Fruit fly (Drosophila melanogaster) whole organism, embryonic: Measurements from ENCODE around the gene Sdhaf3.

Source experiments
- Adf1 ChIP-seq: fragments of 200-800 bp; sonication (Bioruptor generic); IDR thresholded peaks from 2 replicates; pipeline ENCODE4 v1.3.6; 2022; ENCODE audit warnings: missing biosample characterization, missing genetic modification characterization
- Asciz ChIP-seq: fragments of 200-800 bp; sonication (Bioruptor generic); optimal IDR thresholded peaks from 2 replicates; lab custom pipeline; 2017; ENCODE audit warnings: missing biosample characterization, mild to moderate bottlenecking, missing genetic modification characterization, missing genetic modification reagents
- Bteb2 ChIP-seq: fragments of 200-800 bp; sonication (Bioruptor generic); optimal IDR thresholded peaks from 2 replicates; lab custom pipeline; 2016; ENCODE audit warnings: missing biosample characterization, missing genetic modification characterization
- CG10654 ChIP-seq: fragments of 200-800 bp; sonication (Bioruptor generic); optimal IDR thresholded peaks from 2 replicates; lab custom pipeline; 2016; ENCODE audit warnings: missing biosample characterization, missing genetic modification characterization
- CG12659 ChIP-seq: fragments of 200-800 bp; sonication (Bioruptor generic); optimal IDR thresholded peaks from 3 replicates; lab custom pipeline; 2017; ENCODE audit warnings: mild to moderate bottlenecking, missing biosample characterization, missing genetic modification reagents, missing genetic modification characterization
- CG13123 ChIP-seq: fragments of 200-800 bp; sonication (Bioruptor generic); optimal IDR thresholded peaks from 2 replicates; lab custom pipeline; 2016; ENCODE audit warnings: missing biosample characterization, missing genetic modification characterization
- CG13775 ChIP-seq: fragments of 200-800 bp; sonication (Bioruptor generic); optimal IDR thresholded peaks from 3 replicates; lab custom pipeline; 2017; ENCODE audit warnings: missing biosample characterization, mild to moderate bottlenecking, missing genetic modification characterization
- CG15479 ChIP-seq: fragments of 200-800 bp; sonication (Bioruptor generic); optimal IDR thresholded peaks from 3 replicates; lab custom pipeline; 2019; ENCODE audit warnings: missing biosample characterization, mild to moderate bottlenecking, missing genetic modification characterization, moderate library complexity
- CG16813 ChIP-seq: fragments of 200-800 bp; sonication (Bioruptor generic); IDR thresholded peaks from 3 replicates; pipeline ENCODE4 v1.3.6; 2022; ENCODE audit warnings: missing biosample characterization, missing genetic modification characterization; ENCODE audit not compliant: partially characterized antibody
- CG16815 ChIP-seq: fragments of 200-800 bp; sonication (Bioruptor generic); optimal IDR thresholded peaks from 3 replicates; lab custom pipeline; 2017; ENCODE audit warnings: missing biosample characterization, mild to moderate bottlenecking, missing genetic modification characterization
- CG16863 ChIP-seq: fragments of 200-800 bp; sonication (Bioruptor generic); optimal IDR thresholded peaks from 3 replicates; lab custom pipeline; 2016; ENCODE audit warnings: missing biosample characterization, missing genetic modification characterization
- CG18599 ChIP-seq: fragments of 200-800 bp; sonication (Bioruptor generic); optimal IDR thresholded peaks from 3 replicates; lab custom pipeline; 2017; ENCODE audit warnings: missing biosample characterization, missing genetic modification characterization, mild to moderate bottlenecking, moderate library complexity, missing genetic modification reagents
- CG2116 ChIP-seq: fragments of 200-800 bp; sonication (Bioruptor generic); optimal IDR thresholded peaks from 3 replicates; lab custom pipeline; 2018; ENCODE audit warnings: missing biosample characterization, mild to moderate bottlenecking, missing genetic modification characterization
- CG2202 ChIP-seq: fragments of 200-800 bp; sonication (Bioruptor generic); optimal IDR thresholded peaks from 2 replicates; lab custom pipeline; 2018; ENCODE audit warnings: missing biosample characterization, mild to moderate bottlenecking, missing genetic modification characterization
- CG3163 ChIP-seq: fragments of 200-800 bp; sonication (Bioruptor generic); optimal IDR thresholded peaks from 3 replicates; lab custom pipeline; 2016; ENCODE audit warnings: missing biosample characterization, missing genetic modification characterization
- CG32767 ChIP-seq: fragments of 200-800 bp; sonication (Bioruptor generic); IDR thresholded peaks from 2 replicates; pipeline ENCODE4 v1.3.6; 2022; ENCODE audit warnings: missing biosample characterization, missing genetic modification characterization
- CG4424 ChIP-seq: fragments of 200-800 bp; sonication (Bioruptor generic); optimal IDR thresholded peaks from 3 replicates; lab custom pipeline; 2016; ENCODE audit warnings: missing biosample characterization, missing genetic modification characterization
- CG7556 ChIP-seq: fragments of 200-800 bp; sonication (Bioruptor generic); optimal IDR thresholded peaks from 2 replicates; lab custom pipeline; 2017; ENCODE audit warnings: missing biosample characterization, mild to moderate bottlenecking, missing genetic modification characterization
- CG8388 ChIP-seq: fragments of 200-800 bp; sonication (Bioruptor generic); optimal IDR thresholded peaks from 2 replicates; lab custom pipeline; 2019; ENCODE audit warnings: missing biosample characterization, mild to moderate bottlenecking, missing genetic modification characterization, moderate library complexity
- CG8924 ChIP-seq: fragments of 200-800 bp; optimal IDR thresholded peaks from 3 replicates; lab custom pipeline; 2019; ENCODE audit warnings: missing biosample characterization, mild to moderate bottlenecking, missing genetic modification characterization, moderate library complexity
- Dad ChIP-seq: fragments of 200-800 bp; sonication (Bioruptor generic); optimal IDR thresholded peaks from 3 replicates; lab custom pipeline; 2016; ENCODE audit warnings: missing biosample characterization, missing genetic modification characterization
- Dref ChIP-seq: fragments of 200-800 bp; sonication (Bioruptor generic); IDR thresholded peaks from 2 replicates; pipeline ENCODE4 v1.3.6; 2022; ENCODE audit warnings: missing biosample characterization, missing genetic modification characterization
- HLH54F ChIP-seq: fragments of 200-800 bp; sonication (Bioruptor generic); optimal IDR thresholded peaks from 3 replicates; lab custom pipeline; 2016; ENCODE audit warnings: missing biosample characterization, missing genetic modification characterization
- HLHmδ ChIP-seq: fragments of 200-800 bp; sonication (Bioruptor generic); optimal IDR thresholded peaks from 2 replicates; lab custom pipeline; 2018; ENCODE audit warnings: missing biosample characterization, mild to moderate bottlenecking, missing genetic modification characterization, moderate library complexity
- Hand ChIP-seq: fragments of 200-800 bp; sonication (Bioruptor generic); optimal IDR thresholded peaks from 2 replicates; lab custom pipeline; 2017; ENCODE audit warnings: mild to moderate bottlenecking, missing biosample characterization, missing genetic modification reagents, missing genetic modification characterization
- Hey ChIP-seq: fragments of 200-800 bp; sonication (Bioruptor generic); optimal IDR thresholded peaks from 3 replicates; lab custom pipeline; 2018; ENCODE audit warnings: missing biosample characterization, mild to moderate bottlenecking, missing genetic modification characterization
- Jarid2 ChIP-seq: fragments of 200-800 bp; sonication (Bioruptor generic); optimal IDR thresholded peaks from 3 replicates; lab custom pipeline; 2017; ENCODE audit warnings: mild to moderate bottlenecking, missing biosample characterization, missing genetic modification reagents, missing genetic modification characterization
- Lpt ChIP-seq: fragments of >200 bp; optimal IDR thresholded peaks from 2 replicates; lab custom pipeline; 2018; ENCODE audit warnings: missing biosample characterization, missing genetic modification characterization
- Opbp ChIP-seq: fragments of 200-800 bp; sonication (Bioruptor generic); IDR thresholded peaks from 3 replicates; pipeline ENCODE4 v1.3.6; 2022; ENCODE audit warnings: missing biosample characterization, missing genetic modification characterization; ENCODE audit not compliant: partially characterized antibody
- Poxn ChIP-seq: fragments of 200-800 bp; sonication (Bioruptor generic); IDR thresholded peaks from 2 replicates; pipeline ENCODE4 v1.3.6; 2022; ENCODE audit warnings: missing biosample characterization, missing genetic modification characterization
- Ptx1 ChIP-seq: fragments of 200-800 bp; sonication (Bioruptor generic); IDR thresholded peaks from 2 replicates; pipeline ENCODE4 v1.3.6; 2022; ENCODE audit warnings: missing biosample characterization, missing genetic modification characterization
- Usf ChIP-seq: fragments of 200-800 bp; sonication (Bioruptor generic); optimal IDR thresholded peaks from 2 replicates; lab custom pipeline; 2017; ENCODE audit warnings: missing genotype, missing biosample characterization, missing genetic modification characterization
- dimm ChIP-seq: fragments of 200-800 bp; sonication (Bioruptor generic); IDR thresholded peaks from 2 replicates; pipeline ENCODE4 v1.3.6; 2022; ENCODE audit warnings: missing biosample characterization, missing genetic modification characterization
- esg ChIP-seq: fragments of 200-800 bp; sonication (Bioruptor generic); conservative IDR thresholded peaks from 2 replicates; pipeline ENCODE4 v1.3.6; 2022; ENCODE audit warnings: missing biosample characterization, missing genetic modification characterization
- fd102C ChIP-seq: fragments of 200-800 bp; sonication (Bioruptor generic); optimal IDR thresholded peaks from 2 replicates; lab custom pipeline; 2018; ENCODE audit warnings: missing biosample characterization, mild to moderate bottlenecking, missing genetic modification characterization, moderate library complexity
- grau ChIP-seq: fragments of 200-800 bp; optimal IDR thresholded peaks from 3 replicates; lab custom pipeline; 2019; ENCODE audit warnings: missing biosample characterization, mild to moderate bottlenecking, missing genetic modification characterization, moderate library complexity
- gsb ChIP-seq: fragments of 200-800 bp; sonication (Bioruptor generic); IDR thresholded peaks from 2 replicates; pipeline ENCODE4 v1.3.6; 2022; ENCODE audit warnings: missing biosample characterization, missing genetic modification characterization
- h ChIP-seq: fragments of >200 bp; optimal IDR thresholded peaks from 2 replicates; lab custom pipeline; 2017
- inv ChIP-seq: fragments of 200-800 bp; sonication (Bioruptor generic); IDR thresholded peaks from 2 replicates; pipeline ENCODE4 v1.3.6; 2022; ENCODE audit warnings: missing biosample characterization, missing genetic modification characterization; ENCODE audit not compliant: partially characterized antibody
- ken ChIP-seq: fragments of 200-800 bp; sonication (Bioruptor generic); IDR thresholded peaks from 3 replicates; pipeline ENCODE4 v1.3.6; 2022; ENCODE audit warnings: missing biosample characterization, missing genetic modification characterization
- lola ChIP-seq, 3 experiments: fragments of >200 bp in 2 of 3; fragments of 200-800 bp in 1 of 3; sonication (Bioruptor generic) in 1 of 3; optimal IDR thresholded peaks; 2 replicates each; lab custom pipeline; 2017 to 2019; ENCODE audit warnings: missing biosample characterization in 3 of 3, missing genetic modification characterization in 3 of 3, mild to moderate bottlenecking in 1 of 3, moderate library complexity in 1 of 3
- nom ChIP-seq: fragments of 200-800 bp; sonication (Bioruptor generic); optimal IDR thresholded peaks from 2 replicates; lab custom pipeline; 2017; ENCODE audit warnings: missing biosample characterization, missing genetic modification characterization, mild to moderate bottlenecking, moderate library complexity, missing genetic modification reagents
- p53 ChIP-seq: fragments of 200-800 bp; sonication (Bioruptor generic); optimal IDR thresholded peaks from 2 replicates; lab custom pipeline; 2016; ENCODE audit warnings: missing biosample characterization, missing genetic modification characterization
- repo ChIP-seq: fragments of 200-800 bp; sonication (Bioruptor generic); optimal IDR thresholded peaks from 2 replicates; lab custom pipeline; 2016; ENCODE audit warnings: missing biosample characterization, missing genetic modification characterization
- stwl ChIP-seq: fragments of 200-800 bp; sonication (Bioruptor generic); optimal IDR thresholded peaks from 3 replicates; lab custom pipeline; 2018; ENCODE audit warnings: missing biosample characterization, mild to moderate bottlenecking, missing genetic modification characterization, moderate library complexity
- sug ChIP-seq: fragments of 200-800 bp; optimal IDR thresholded peaks from 2 replicates; lab custom pipeline; 2019; ENCODE audit warnings: missing biosample characterization, mild to moderate bottlenecking, missing genetic modification characterization, moderate library complexity
- tgo ChIP-seq: fragments of 200-800 bp; sonication (Bioruptor generic); IDR thresholded peaks from 3 replicates; pipeline ENCODE4 v1.3.6; 2022; ENCODE audit warnings: missing biosample characterization, missing genetic modification characterization
- toy ChIP-seq: fragments of 200-800 bp; sonication (Bioruptor generic); IDR thresholded peaks from 2 replicates; pipeline ENCODE4 v1.3.6; 2022; ENCODE audit warnings: missing biosample characterization, missing genetic modification characterization
- tup ChIP-seq: fragments of 200-800 bp; sonication (Bioruptor generic); optimal IDR thresholded peaks from 2 replicates; lab custom pipeline; 2016; ENCODE audit warnings: missing biosample characterization, mild to moderate bottlenecking, missing genetic modification characterization, moderate library complexity
- vfl ChIP-seq: fragments of 200-800 bp; sonication (Bioruptor generic); optimal IDR thresholded peaks from 2 replicates; lab custom pipeline; 2016; ENCODE audit warnings: missing biosample characterization, missing genetic modification characterization
- wor ChIP-seq: fragments of 200-800 bp; sonication (Bioruptor generic); IDR thresholded peaks from 2 replicates; pipeline ENCODE4 v1.3.6; 2022; ENCODE audit warnings: missing biosample characterization, missing genetic modification characterization

Gene Sdhaf3

dm6 chr3R:16432665-16433065 lies 49.6 kb downstream of the Sdhaf3 start, which contains the start of gene Fntb (continued):
- TF ChIP-seq gsb (no peak), Usf (no peak), h (lab: Kevin White, UChicago) (no peak), Dref (GFP tag; lab: Robert Waterston, UW) (no peak), stwl (tag; lab: Kevin White, UChicago) (peak; percentile 91), Asciz (no peak), CG10654 (GFP tag; lab: Kevin White, UChicago) (peak; percentile 67), vfl (peak; percentile 29), CG7556 (GFP tag; lab: Kevin White, UChicago) (peak; percentile 51), esg (peak; percentile 41; the same call in 1 of the 2 replicates), CG13775 (GFP tag; lab: Kevin White, UChicago) (peak; percentile 74), Jarid2 (no peak), CG4424 (GFP tag; lab: Kevin White, UChicago) (peak; percentile 68), CG2116 (GFP tag; lab: Kevin White, UChicago) (peak; percentile 49), Poxn (GFP tag; lab: Robert Waterston, UW) (no peak), repo (no peak), Dad (GFP tag; lab: Kevin White, UChicago) (no peak), CG16813 (GFP tag; lab: Robert Waterston, UW) (no peak), grau (tag; lab: Kevin White, UChicago) (peak; percentile 79), CG8924 (tag; lab: Kevin White, UChicago) (peak; percentile 79), Hand (GFP tag; lab: Kevin White, UChicago) (no peak), Bteb2 (peak; percentile 48), sug (tag; lab: Kevin White, UChicago) (peak; percentile 71), Lpt (GFP tag; lab: Kevin White, UChicago) (no peak), CG16815 (GFP tag; lab: Kevin White, UChicago) (peak; percentile 45), CG16863 (peak; percentile 7), toy (no peak), HLH54F (GFP tag; lab: Kevin White, UChicago) (peak; percentile 51), CG18599 (no peak), Ptx1 (GFP tag; lab: Robert Waterston, UW) (peak; percentile 73), Hey (tag; lab: Kevin White, UChicago) (no peak), CG2202 (tag; lab: Kevin White, UChicago) (peak; percentile 26), lola (GFP tag; optimal IDR thresholded peaks at IDR 0.05; lab: Kevin White, UChicago) (peak in 1 of 3 experiments; percentile 60), wor (GFP tag; lab: Robert Waterston, UW) (no peak), tup (GFP tag; lab: Kevin White, UChicago) (peak; percentile 15), nom (GFP tag; lab: Kevin White, UChicago) (peak; percentile 34), CG12659 (GFP tag; lab: Kevin White, UChicago) (peak; percentile 69), CG13123 (GFP tag; lab: Kevin White, UChicago) (no peak), ken (GFP tag; lab: Robert Waterston, UW) (no peak), tgo (GFP tag; lab: Robert Waterston, UW) (peak; percentile 76), p53 (no peak), CG15479 (GFP tag; lab: Kevin White, UChicago) (no peak), CG8388 (GFP tag; lab: Kevin White, UChicago) (peak; percentile 58), dimm (GFP tag; lab: Robert Waterston, UW) (no peak), Opbp (GFP tag; lab: Robert Waterston, UW) (no peak), CG32767 (GFP tag; lab: Robert Waterston, UW) (peak; percentile 34; the same call in 1 of the 2 replicates), fd102C (no peak), HLHmδ (GFP tag; lab: Kevin White, UChicago) (no peak), Adf1 (GFP tag; lab: Robert Waterston, UW) (no peak), inv (no peak), CG3163 (GFP tag; lab: Kevin White, UChicago) (no peak)
